Fruit fly (Drosophila melanogaster): ENCODE data around the gene CG17193.

The CG17193 gene

dm6 chr3R:20007399-20008285, 48.3 kb downstream of the CG17193 start (continued):
- TF ChIP-seq eg (GFP tag; IDR thresholded peaks at IDR 0.05): no peak
- peak; percentile 22 for TF ChIP-seq Ets96B (tag; optimal IDR thresholded peaks at IDR 0.05)
- no peak for TF ChIP-seq OdsH (GFP tag; optimal IDR thresholded peaks at IDR 0.05)
- TF ChIP-seq spab (GFP tag; optimal IDR thresholded peaks at IDR 0.05): no peak

dm6 chr3R:20006617-20007016, 49.3 kb downstream of the CG17193 start:
- TF ChIP-seq Sox15 (GFP tag; optimal IDR thresholded peaks at IDR 0.05): no peak
- TF ChIP-seq fd59A (GFP tag; optimal IDR thresholded peaks at IDR 0.05): no peak
- TF ChIP-seq Sox14 (GFP tag; optimal IDR thresholded peaks at IDR 0.05): no peak
- TF ChIP-seq CG4318 (GFP tag; optimal IDR thresholded peaks at IDR 0.05): no peak
- no peak for TF ChIP-seq CG6792 (GFP tag; optimal IDR thresholded peaks at IDR 0.05)
- no peak for TF ChIP-seq svp (GFP tag)
- TF ChIP-seq Eip75B (GFP tag; optimal IDR thresholded peaks at IDR 0.05): no peak
- TF ChIP-seq Met (GFP tag; optimal IDR thresholded peaks at IDR 0.05): no peak

- TF ChIP-seq CG6163 (GFP tag; IDR thresholded peaks at IDR 0.05): no peak
Observed at dm6 chr3R:20004697-20005096, 51.2 kb downstream of the CG17193 start.

dm6 chr3R:20001595-20001997, 54.3 kb downstream of the CG17193 start:
- no peak for TF ChIP-seq CG6276 (GFP tag; optimal IDR thresholded peaks at IDR 0.05)
- TF ChIP-seq CG9139 (GFP tag; optimal IDR thresholded peaks at IDR 0.05): no peak
- peak; percentile 16 for TF ChIP-seq spab (GFP tag; optimal IDR thresholded peaks at IDR 0.05)
- no peak for TF ChIP-seq dsx (GFP tag; optimal IDR thresholded peaks at IDR 0.05; ENCODE audit: poor library complexity, severe bottlenecking)
- peak; percentile 23 for TF ChIP-seq CG4318 (GFP tag; optimal IDR thresholded peaks at IDR 0.05)
- peak; percentile 24 for TF ChIP-seq CG11902 (GFP tag; optimal IDR thresholded peaks at IDR 0.05)
- TF ChIP-seq Eip75B (GFP tag; optimal IDR thresholded peaks at IDR 0.05): peak; percentile 59
- TF ChIP-seq CG6854 (GFP tag; optimal IDR thresholded peaks at IDR 0.05): no peak
- TF ChIP-seq CG8632 (GFP tag; optimal IDR thresholded peaks at IDR 0.05): peak; percentile 37
- no peak for TF ChIP-seq CG1621 (tag; optimal IDR thresholded peaks at IDR 0.05)
- no peak for TF ChIP-seq CG16779 (tag; optimal IDR thresholded peaks at IDR 0.05)
- peak; percentile 37 for TF ChIP-seq dac (GFP tag; optimal IDR thresholded peaks at IDR 0.05)
- TF ChIP-seq CG34406 (GFP tag; optimal IDR thresholded peaks at IDR 0.05): peak; percentile 46
- peak; percentile 44 for TF ChIP-seq net (GFP tag; optimal IDR thresholded peaks at IDR 0.05)
- peak; percentile 45 for TF ChIP-seq CG10631 (GFP tag; optimal IDR thresholded peaks at IDR 0.05)
- 0 out of 3 replicates have a peak, but pooled peaks have one; percentile 14 for TF ChIP-seq CG8119 (GFP tag; IDR thresholded peaks at IDR 0.05)
- TF ChIP-seq fkh (GFP tag; optimal IDR thresholded peaks at IDR 0.05): no peak
- peak; percentile 71 for TF ChIP-seq esn (GFP tag; optimal IDR thresholded peaks at IDR 0.05)
- no peak for TF ChIP-seq CG11294 (GFP tag; IDR thresholded peaks at IDR 0.05)
- peak in 1 of 2 experiments; percentile 49 for TF ChIP-seq ss (GFP tag; optimal IDR thresholded peaks at IDR 0.05)
- TF ChIP-seq CG8319 (GFP tag; optimal IDR thresholded peaks at IDR 0.05): no peak
- no peak for TF ChIP-seq CG11762 (GFP tag; optimal IDR thresholded peaks at IDR 0.05; ENCODE audit: insufficient read depth)
- peak; percentile 74 for TF ChIP-seq topi (GFP tag; optimal IDR thresholded peaks at IDR 0.05)
- TF ChIP-seq achi (GFP tag; optimal IDR thresholded peaks at IDR 0.05): peak; percentile 35
- peak; percentile 30 for TF ChIP-seq CG10669 (GFP tag; optimal IDR thresholded peaks at IDR 0.05)
- TF ChIP-seq Sox15 (GFP tag; optimal IDR thresholded peaks at IDR 0.05): peak; percentile 44
- TF ChIP-seq CG3032 (tag; optimal IDR thresholded peaks at IDR 0.05): peak; percentile 44
- peak; percentile 38 for TF ChIP-seq Ets21C (GFP tag; optimal IDR thresholded peaks at IDR 0.05)
- no peak for TF ChIP-seq Eip93F (GFP tag; optimal IDR thresholded peaks at IDR 0.05)
- TF ChIP-seq Eip78C (GFP tag): peak; percentile 77
- peak; percentile 45 for TF ChIP-seq Hr39 (GFP tag; optimal IDR thresholded peaks at IDR 0.05)
- no peak for TF ChIP-seq CG6163 (GFP tag; IDR thresholded peaks at IDR 0.05)
- no peak for TF ChIP-seq CG15336 (GFP tag; IDR thresholded peaks at IDR 0.05)
- peak; percentile 41 for TF ChIP-seq acj6 (GFP tag; optimal IDR thresholded peaks at IDR 0.05)
- TF ChIP-seq cyc (GFP tag; optimal IDR thresholded peaks at IDR 0.05): peak; percentile 53
- TF ChIP-seq salr (GFP tag; optimal IDR thresholded peaks at IDR 0.05): peak in 1 of 2 experiments; percentile 55
- TF ChIP-seq svp (GFP tag): peak; percentile 79
